Fruit fly (Drosophila melanogaster) whole organism, larva: ENCODE data around the gene AstCC.

Experiments used
- noc ChIP-seq: fragments of 200-800 bp; sonication (Bioruptor generic); optimal IDR thresholded peaks from 3 replicates; lab custom pipeline; 2019; ENCODE audit warnings: missing biosample characterization, mild to moderate bottlenecking, missing genetic modification characterization, moderate library complexity

AstCC gene

dm6 chr2L:11056791-11057332, 28.2 kb downstream of the AstCC start:
- no peak for TF ChIP-seq noc (tag; lab: Kevin White, UChicago)

dm6 chr2L:11053018-11053807, 31.8 kb downstream of the AstCC start:
- no peak for TF ChIP-seq noc (tag; lab: Kevin White, UChicago)

dm6 chr2L:11052493-11052788, 32.6 kb downstream of the AstCC start:
- TF ChIP-seq noc (tag; lab: Kevin White, UChicago), result no peak

dm6 chr2L:11051644-11052492, 33.2 kb downstream of the AstCC start:
- no peak for TF ChIP-seq noc (tag; lab: Kevin White, UChicago)

dm6 chr2L:11049723-11050122, 35.3 kb downstream of the AstCC start:
- no peak for TF ChIP-seq noc (tag; lab: Kevin White, UChicago)

dm6 chr2L:11048307-11048706, 36.7 kb downstream of the AstCC start:
- TF ChIP-seq noc (tag; lab: Kevin White, UChicago), result no peak

- TF ChIP-seq noc (tag; lab: Kevin White, UChicago), result no peak
Observed at dm6 chr2L:11046051-11046450, 39.0 kb downstream of the AstCC start.

- no peak for TF ChIP-seq noc (tag; lab: Kevin White, UChicago)
Observed at dm6 chr2L:11045467-11045914, 39.5 kb downstream of the AstCC start.

- TF ChIP-seq noc (tag; lab: Kevin White, UChicago), result peak; percentile 68
Observed at dm6 chr2L:11044678-11045466, 40.2 kb downstream of the AstCC start.

dm6 chr2L:11041785-11042184, 43.2 kb downstream of the AstCC start:
- no peak for TF ChIP-seq noc (tag; lab: Kevin White, UChicago)

dm6 chr2L:11041074-11041473, 44.0 kb downstream of the AstCC start:
- TF ChIP-seq noc (tag; lab: Kevin White, UChicago), result no peak

- peak; percentile 10 for TF ChIP-seq noc (tag; lab: Kevin White, UChicago)
Observed at dm6 chr2L:11039548-11040144, 45.4 kb downstream of the AstCC start.

- no peak for TF ChIP-seq noc (tag; lab: Kevin White, UChicago)
Observed at dm6 chr2L:11038918-11039317, 46.1 kb downstream of the AstCC start.

dm6 chr2L:11037583-11038517, 47.2 kb downstream of the AstCC start:
- TF ChIP-seq noc (tag; lab: Kevin White, UChicago), result peak; percentile 42
